Fruit fly (Drosophila melanogaster): ENCODE data around the gene PNKP.

DNA sequence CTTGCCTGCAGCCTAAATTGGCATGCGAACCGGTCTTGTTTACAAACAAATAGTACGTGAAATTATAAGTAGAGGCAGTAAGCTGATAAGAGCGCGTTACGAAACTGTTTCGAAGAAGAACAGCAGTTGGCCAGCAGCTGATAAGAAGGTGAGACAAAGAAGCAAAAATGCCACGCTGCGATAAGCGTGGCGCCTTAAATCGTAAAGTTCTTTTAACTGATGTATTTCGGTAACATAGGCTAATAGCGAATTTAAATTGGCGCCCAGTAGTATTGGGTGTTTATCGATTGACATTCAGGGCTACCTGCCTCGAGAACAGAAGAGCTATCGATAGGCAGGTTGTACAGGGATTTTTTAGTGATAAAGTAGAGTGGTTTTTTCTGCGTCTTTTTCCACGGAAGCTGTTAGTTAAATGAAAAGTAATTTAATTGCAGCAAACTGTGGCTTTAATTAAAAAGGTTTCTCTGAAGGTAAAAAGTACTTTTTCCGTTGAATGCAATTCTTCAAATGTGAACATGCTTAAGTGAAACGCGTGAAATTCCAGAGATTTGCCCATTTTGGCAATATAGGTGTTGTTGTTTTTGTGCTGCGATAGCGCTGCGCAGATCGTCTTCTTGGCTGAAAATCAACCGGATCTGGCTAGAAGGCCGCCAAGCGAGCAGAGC is 13.4 kb upstream of the PNKP start, which contains the start of gene stck:
- TF ChIP-seq pan (optimal IDR thresholded peaks at IDR 0.05) (no peak), psq (optimal IDR thresholded peaks at IDR 0.05) (no peak)

All from whole organism.